Fruit fly (Drosophila melanogaster) whole organism, pupa: ENCODE data around the gene Smu1.

ENCODE experiments used
- CG14655 ChIP-seq: fragments of 200-800 bp; sonication (Bioruptor generic); optimal IDR thresholded peaks from 3 replicates; lab custom pipeline; 2017; ENCODE audit warnings: mild to moderate bottlenecking, missing biosample characterization, missing genetic modification reagents, missing genetic modification characterization
- CG9948 ChIP-seq: fragments of 200-800 bp; sonication (Bioruptor generic); optimal IDR thresholded peaks from 2 replicates; lab custom pipeline; 2018; ENCODE audit warnings: missing biosample characterization, mild to moderate bottlenecking, missing genetic modification characterization, moderate library complexity
- Pif1B ChIP-seq: fragments of 200-800 bp; sonication (Bioruptor generic); optimal IDR thresholded peaks from 3 replicates; lab custom pipeline; 2016; ENCODE audit warnings: missing biosample characterization, missing genetic modification characterization

DNA sequence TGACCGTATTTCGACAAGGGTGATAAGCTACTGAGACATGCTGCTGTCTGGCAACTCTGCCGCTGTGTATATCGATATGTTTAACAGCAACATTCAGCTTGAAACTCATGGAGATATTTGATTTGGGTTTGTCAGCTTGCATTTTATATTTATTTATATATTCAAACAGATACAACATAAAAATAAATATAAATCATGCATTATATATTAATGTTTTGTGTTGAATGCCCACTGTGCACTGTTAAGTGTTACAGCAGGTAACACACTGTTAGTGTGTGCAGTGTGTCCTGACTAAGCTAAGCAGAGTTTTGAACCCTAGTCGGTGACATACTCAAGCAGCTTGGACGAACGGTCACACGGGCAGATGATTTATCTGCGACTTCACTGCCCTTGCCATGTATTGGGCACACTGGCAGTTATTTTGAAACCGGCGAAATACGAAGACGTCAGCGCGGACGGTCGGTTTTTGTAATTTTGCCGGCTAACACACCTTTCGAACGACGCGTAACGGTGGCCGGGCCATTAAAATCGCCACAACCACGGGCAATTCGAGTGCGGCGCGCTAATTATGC lies 2.6 kb upstream of the Smu1 start, which contains the start of the genes snRNP-U1-C and gukh:
- TF ChIP-seq CG9948 (tag; lab: Kevin White, UChicago) (peak; percentile 50), CG14655 (GFP tag; lab: Kevin White, UChicago) (peak; percentile 48), Pif1B (GFP tag; lab: Kevin White, UChicago) (peak; percentile 73)
